Worm (Caenorhabditis elegans): ENCODE measurements around the gene gmn-1.

- no peak for TF ChIP-seq ceh-36 (tag; optimal IDR thresholded peaks at IDR 0.05)
- no peak for TF ChIP-seq tra-4 (tag; optimal IDR thresholded peaks at IDR 0.05)
- TF ChIP-seq ama-1 (optimal IDR thresholded peaks at IDR 0.05): no peak
- TF ChIP-seq hmbx-1 (tag; optimal IDR thresholded peaks at IDR 0.05): no peak
- TF ChIP-seq flt-1 (GFP tag; IDR thresholded peaks at IDR 0.05): no peak
- no peak for TF ChIP-seq F13C5.2 (tag; optimal IDR thresholded peaks at IDR 0.05)
These were observed at the start of gene gmn-1 for ce11 chrIII:12225234-12225633.

Measured in whole organism, early embryonic.